Fruit fly (Drosophila melanogaster): ENCODE measurements around the gene wge.
A peak's percentile ranks its signal among the peaks of the same experiment; 100 is the strongest.

Gene wge

dm6 chr3R:22740930-22741329 is 20.0 kb upstream of the wge start, which contains the start of the genes Dcr-1 and CG6985:
TSS of gene Dcr-1 (minus strand) at chr3R:22741091.
TSS of gene CG6985 (plus strand) at chr3R:22741150.
- no peak for TF ChIP-seq OdsH (GFP tag; optimal IDR thresholded peaks at IDR 0.05)
- TF ChIP-seq Lpt (GFP tag; optimal IDR thresholded peaks at IDR 0.05) = no peak

- TF ChIP-seq Ets96B (tag; optimal IDR thresholded peaks at IDR 0.05) = no peak
- no peak for TF ChIP-seq CG8119 (GFP tag; IDR thresholded peaks at IDR 0.05)
- TF ChIP-seq Sox15 (GFP tag; optimal IDR thresholded peaks at IDR 0.05) = no peak
- no peak for TF ChIP-seq acj6 (GFP tag; optimal IDR thresholded peaks at IDR 0.05)
- no peak for TF ChIP-seq Eip78C (GFP tag)
- no peak for TF ChIP-seq CG10631 (GFP tag; optimal IDR thresholded peaks at IDR 0.05)
- no peak for TF ChIP-seq Eip93F (GFP tag; optimal IDR thresholded peaks at IDR 0.05)
- no peak for TF ChIP-seq topi (GFP tag; optimal IDR thresholded peaks at IDR 0.05)
- TF ChIP-seq Lpt (GFP tag; optimal IDR thresholded peaks at IDR 0.05) = no peak
- TF ChIP-seq pdm3 (GFP tag; optimal IDR thresholded peaks at IDR 0.05) = no peak
- TF ChIP-seq fkh (GFP tag; optimal IDR thresholded peaks at IDR 0.05) = no peak
- TF ChIP-seq eg (GFP tag; IDR thresholded peaks at IDR 0.05) = no peak
These were observed 12.8 kb upstream of the wge start, which contains the start of gene Takl2 for dm6 chr3R:22733751-22734150. TSS of gene Takl2 (minus strand) at chr3R:22733851.

- no peak for TF ChIP-seq eg (GFP tag; IDR thresholded peaks at IDR 0.05)
These were observed 12.0 kb upstream of the wge start for dm6 chr3R:22732995-22733394.

- TF ChIP-seq achi (GFP tag; optimal IDR thresholded peaks at IDR 0.05) (no peak), CG34406 (GFP tag; optimal IDR thresholded peaks at IDR 0.05) (no peak), esn (GFP tag; optimal IDR thresholded peaks at IDR 0.05) (peak; percentile 41), Hr4 (GFP tag; optimal IDR thresholded peaks at IDR 0.05) (peak; percentile 67), eg (GFP tag; IDR thresholded peaks at IDR 0.05) (peak; percentile 87), CG15336 (GFP tag; IDR thresholded peaks at IDR 0.05) (peak; percentile 80), dsx (GFP tag; optimal IDR thresholded peaks at IDR 0.05; ENCODE audit: poor library complexity, severe bottlenecking) (no peak), CG32006 (GFP tag; optimal IDR thresholded peaks at IDR 0.05) (peak; percentile 72), CG6792 (GFP tag; optimal IDR thresholded peaks at IDR 0.05) (peak; percentile 16), Eip75B (GFP tag; optimal IDR thresholded peaks at IDR 0.05) (no peak), CG10631 (GFP tag; optimal IDR thresholded peaks at IDR 0.05) (peak; percentile 9), Sox102F (GFP tag; optimal IDR thresholded peaks at IDR 0.05) (no peak), CG3032 (tag; optimal IDR thresholded peaks at IDR 0.05) (no peak), fd59A (GFP tag; optimal IDR thresholded peaks at IDR 0.05) (no peak), CG8632 (GFP tag; optimal IDR thresholded peaks at IDR 0.05) (no peak), CG6276 (GFP tag; optimal IDR thresholded peaks at IDR 0.05) (no peak), CG8319 (GFP tag; optimal IDR thresholded peaks at IDR 0.05) (peak; percentile 32), Gug (GFP tag; IDR thresholded peaks at IDR 0.05) (peak; percentile 54), CG11294 (GFP tag; IDR thresholded peaks at IDR 0.05) (peak; percentile 41; the same call in 1 of the 2 replicates), Blimp-1 (GFP tag; optimal IDR thresholded peaks at IDR 0.05) (no peak), CG6163 (GFP tag; IDR thresholded peaks at IDR 0.05) (no peak), svp (GFP tag) (peak; percentile 56), lz (GFP tag; optimal IDR thresholded peaks at IDR 0.05) (peak; percentile 16), CG10669 (GFP tag; optimal IDR thresholded peaks at IDR 0.05) (no peak), CG4318 (GFP tag; optimal IDR thresholded peaks at IDR 0.05) (peak; percentile 13), vri (GFP tag; optimal IDR thresholded peaks at IDR 0.05) (peak; percentile 7), CG31627 (GFP tag; optimal IDR thresholded peaks at IDR 0.05) (peak; percentile 48), Hr38 (GFP tag; optimal IDR thresholded peaks at IDR 0.05) (no peak), Sox15 (GFP tag; optimal IDR thresholded peaks at IDR 0.05) (no peak)
These were observed 6.9 kb upstream of the wge start for dm6 chr3R:22727857-22728256.

Data from whole organism, prepupa.